Worm (Caenorhabditis elegans): Measurements from ENCODE around the gene F38H4.3.
A peak's percentile ranks its signal among the peaks of the same experiment; 100 is the strongest.

DNA sequence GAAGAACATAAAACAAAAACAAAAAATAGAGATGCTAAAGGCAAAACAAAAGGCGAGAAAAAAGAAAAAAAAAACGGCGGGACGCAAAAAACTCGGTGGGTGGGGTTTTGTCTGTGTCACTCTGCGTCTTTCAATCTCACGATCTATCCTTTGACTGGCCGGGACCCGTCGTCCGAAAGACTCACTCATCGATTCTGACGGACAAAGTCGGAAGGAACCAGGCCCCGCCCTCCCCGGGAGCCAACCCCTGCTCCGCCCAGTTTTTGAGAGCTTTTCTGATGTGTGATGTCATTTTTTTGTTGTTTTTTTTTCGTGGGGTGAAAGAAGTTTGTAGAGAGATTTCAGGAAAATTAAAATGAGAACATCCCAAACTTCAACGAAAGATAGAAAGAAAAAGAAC, 49.1 kb upstream of the F38H4.3 start:
- TF ChIP-seq dao-5 (tag; optimal IDR thresholded peaks at IDR 0.05) (no peak), him-1 (tag; optimal IDR thresholded peaks at IDR 0.05) (peak; percentile 46)
